Worm (Caenorhabditis elegans) whole organism, L4 larva: Measurements from ENCODE around the gene str-199.

Experiments
- D1046.2 ChIP-seq: fragments of 200-800 bp; sonication (Bioruptor generic); IDR thresholded peaks from 2 replicates; pipeline ENCODE4 v1.3.6; 2022; ENCODE audit warnings: missing genetic modification characterization, missing compliant biosample characterization
- F49E8.2 ChIP-seq: sonication (generic microtip); optimal IDR thresholded peaks from 2 replicates; lab custom pipeline; 2016; ENCODE audit warnings: missing compliant biosample characterization, mild to moderate bottlenecking, missing genetic modification characterization, borderline replicate concordance
- ama-1 ChIP-seq: fragments of 150-350 bp; optimal IDR thresholded peaks from 2 replicates; lab custom pipeline; 2014; ENCODE audit warnings: inconsistent platforms, mixed read lengths
- ceh-82 ChIP-seq: sonication (generic microtip); optimal IDR thresholded peaks from 2 replicates; lab custom pipeline; 2017; ENCODE audit warnings: missing biosample characterization, missing genetic modification characterization
- ces-1 ChIP-seq: fragments of 150-350 bp; sonication (generic microtip); optimal IDR thresholded peaks from 4 replicates; lab custom pipeline; 2014; ENCODE audit warnings: missing biosample characterization, missing genetic modification reagents, missing genetic modification characterization
- dve-1 ChIP-seq: sonication (generic microtip); optimal IDR thresholded peaks from 2 replicates; lab custom pipeline; 2017; ENCODE audit warnings: antibody characterized with exemption, mild to moderate bottlenecking, missing genetic modification characterization, missing compliant biosample characterization; ENCODE audit not compliant: insufficient read depth
- egl-27 ChIP-seq: sonication (generic microtip); optimal IDR thresholded peaks from 3 replicates; lab custom pipeline; 2017; ENCODE audit warnings: missing biosample characterization, missing genetic modification reagents, missing genetic modification characterization
- fos-1 ChIP-seq: fragments of 150-350 bp; optimal IDR thresholded peaks from 2 replicates; lab custom pipeline; 2014; ENCODE audit warnings: missing biosample characterization, missing genetic modification characterization
- mdl-1 ChIP-seq, 2 experiments: fragments of 150-350 bp in 1 of 2; sonication (generic microtip) in 1 of 2; optimal IDR thresholded peaks; 2 replicates each; lab custom pipeline; 2014 to 2017; ENCODE audit warnings: missing biosample characterization in 2 of 2, missing genetic modification characterization in 2 of 2
- unc-39 ChIP-seq: sonication (generic microtip); optimal IDR thresholded peaks from 2 replicates; lab custom pipeline; 2017; ENCODE audit warnings: missing biosample characterization, missing genetic modification characterization
- ztf-11 ChIP-seq: fragments of 150-350 bp; optimal IDR thresholded peaks from 2 replicates; lab custom pipeline; 2014; ENCODE audit warnings: missing biosample characterization, missing genetic modification characterization

DNA sequence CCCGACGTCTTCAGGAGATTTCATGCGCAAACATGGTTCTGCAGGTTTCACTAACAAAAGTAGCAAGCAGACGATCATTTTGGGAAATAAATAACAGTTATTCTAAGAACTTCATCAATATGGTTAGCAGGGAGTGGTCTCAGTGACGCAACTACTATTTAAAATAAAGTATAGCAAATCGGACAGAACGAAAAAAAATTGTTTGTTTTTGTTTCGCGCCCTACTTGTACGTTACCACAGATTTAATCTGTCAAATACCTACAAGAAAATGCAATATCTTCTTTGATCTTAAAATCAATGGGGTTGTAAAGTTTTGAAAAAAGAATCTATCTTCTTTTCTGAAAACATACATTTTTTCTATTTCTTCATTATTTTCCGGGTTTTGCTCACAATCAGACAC lies 8.6 kb upstream of the str-199 start, which contains the start of gene srz-96:
- TF ChIP-seq ama-1 (lab: Kevin White, UChicago) (no peak), ceh-82 (no peak), dve-1 (no peak), fos-1 (no peak), mdl-1 (tag; optimal IDR thresholded peaks at IDR 0.05; lab: Kevin White, UChicago) (no peak), ces-1 (GFP tag; lab: Kevin White, UChicago) (no peak), unc-39 (no peak), egl-27 (no peak), D1046.2 (GFP tag; lab: Robert Waterston, UW) (no peak), ztf-11 (no peak), F49E8.2 (tag; lab: Kevin White, UChicago) (no peak)
